Fruit fly (Drosophila melanogaster) whole organism, embryonic: Measurements from ENCODE around the gene CG13898.

ENCODE experiments used
- CG10321 ChIP-seq: fragments of 200-800 bp; sonication (Bioruptor generic); IDR thresholded peaks from 2 replicates; pipeline ENCODE4 v1.3.6; 2022; ENCODE audit warnings: missing biosample characterization, missing genetic modification characterization
- CG10654 ChIP-seq: fragments of 200-800 bp; sonication (Bioruptor generic); optimal IDR thresholded peaks from 2 replicates; lab custom pipeline; 2016; ENCODE audit warnings: missing biosample characterization, missing genetic modification characterization
- CG11504 ChIP-seq: fragments of 200-800 bp; sonication (Bioruptor generic); optimal IDR thresholded peaks from 3 replicates; lab custom pipeline; 2019; ENCODE audit warnings: missing biosample characterization, mild to moderate bottlenecking, missing genetic modification characterization, moderate library complexity
- CG11723 ChIP-seq: fragments of 200-800 bp; sonication (Bioruptor generic); optimal IDR thresholded peaks from 2 replicates; lab custom pipeline; 2017; ENCODE audit warnings: missing biosample characterization, mild to moderate bottlenecking, missing genetic modification characterization
- CG12659 ChIP-seq: fragments of 200-800 bp; sonication (Bioruptor generic); optimal IDR thresholded peaks from 3 replicates; lab custom pipeline; 2017; ENCODE audit warnings: mild to moderate bottlenecking, missing biosample characterization, missing genetic modification reagents, missing genetic modification characterization
- CG13775 ChIP-seq: fragments of 200-800 bp; sonication (Bioruptor generic); optimal IDR thresholded peaks from 3 replicates; lab custom pipeline; 2017; ENCODE audit warnings: missing biosample characterization, mild to moderate bottlenecking, missing genetic modification characterization
- CG1603 ChIP-seq: fragments of 200-800 bp; sonication (Bioruptor generic); optimal IDR thresholded peaks from 2 replicates; lab custom pipeline; 2019; ENCODE audit warnings: missing biosample characterization, mild to moderate bottlenecking, missing genetic modification characterization, moderate library complexity
- CG17328 ChIP-seq: fragments of 200-800 bp; sonication (Bioruptor generic); IDR thresholded peaks from 2 replicates; pipeline ENCODE4 v1.3.6; 2022; ENCODE audit warnings: missing biosample characterization, missing genetic modification characterization
- CG17802 ChIP-seq: fragments of 200-800 bp; sonication (Bioruptor generic); optimal IDR thresholded peaks from 2 replicates; lab custom pipeline; 2018; ENCODE audit warnings: missing biosample characterization, mild to moderate bottlenecking, missing genetic modification characterization, moderate library complexity
- CG17829 ChIP-seq: fragments of 200-800 bp; optimal IDR thresholded peaks from 2 replicates; lab custom pipeline; 2019; ENCODE audit warnings: missing biosample characterization, mild to moderate bottlenecking, missing genetic modification characterization, moderate library complexity
- CG32772 ChIP-seq: fragments of 200-800 bp; sonication (Bioruptor generic); IDR thresholded peaks from 2 replicates; pipeline ENCODE4 v1.3.6; 2022; ENCODE audit warnings: missing biosample characterization, missing genetic modification characterization
- CG33213 ChIP-seq: fragments of 200-800 bp; sonication (Bioruptor generic); optimal IDR thresholded peaks from 3 replicates; lab custom pipeline; 2016; ENCODE audit warnings: missing biosample characterization, missing genetic modification characterization
- CG34376 ChIP-seq: fragments of 200-800 bp; sonication (Bioruptor generic); optimal IDR thresholded peaks from 2 replicates; lab custom pipeline; 2018; ENCODE audit warnings: missing biosample characterization, mild to moderate bottlenecking, missing genetic modification characterization
- CG3726 ChIP-seq: fragments of 200-800 bp; sonication (Bioruptor generic); IDR thresholded peaks from 3 replicates; pipeline ENCODE4, ENCODE4 v1.3.6; 2022; ENCODE audit warnings: missing biosample characterization, missing genetic modification characterization
- CG4404 ChIP-seq: fragments of 200-800 bp; sonication (Bioruptor generic); IDR thresholded peaks from 2 replicates; pipeline ENCODE4 v1.3.6; 2022; ENCODE audit warnings: missing biosample characterization, missing genetic modification characterization
- CG4854 ChIP-seq: fragments of 200-800 bp; sonication (Bioruptor generic); optimal IDR thresholded peaks from 2 replicates; lab custom pipeline; 2016; ENCODE audit warnings: missing biosample characterization, missing genetic modification characterization, inconsistent platforms
- CG6254 ChIP-seq: fragments of 200-800 bp; sonication (Bioruptor generic); optimal IDR thresholded peaks from 3 replicates; lab custom pipeline; 2017; ENCODE audit warnings: mild to moderate bottlenecking, missing biosample characterization, missing genetic modification reagents, missing genetic modification characterization
- CG9437 ChIP-seq: fragments of 200-800 bp; sonication (Bioruptor generic); optimal IDR thresholded peaks from 2 replicates; lab custom pipeline; 2018; ENCODE audit warnings: missing biosample characterization, mild to moderate bottlenecking, missing genetic modification characterization
- CG9817 ChIP-seq: fragments of 200-800 bp; sonication (Bioruptor generic); optimal IDR thresholded peaks from 2 replicates; lab custom pipeline; 2018; ENCODE audit warnings: missing biosample characterization, mild to moderate bottlenecking, missing genetic modification characterization, moderate library complexity
- Drgx ChIP-seq: fragments of 200-800 bp; sonication (Bioruptor generic); IDR thresholded peaks from 2 replicates; pipeline ENCODE4 v1.3.6; 2022; ENCODE audit warnings: missing biosample characterization, missing genetic modification characterization
- Ets65A ChIP-seq: fragments of 200-800 bp; sonication (Bioruptor generic); peaks from one replicate; lab custom pipeline; 2016; ENCODE audit warnings: missing biosample characterization, missing genetic modification characterization
- HHEX ChIP-seq: fragments of 200-800 bp; sonication (Bioruptor generic); optimal IDR thresholded peaks from 3 replicates; lab custom pipeline; 2017; ENCODE audit warnings: missing biosample characterization, mild to moderate bottlenecking, missing genetic modification characterization, missing genetic modification reagents
- HLH3B ChIP-seq: fragments of 200-800 bp; sonication (Bioruptor generic); IDR thresholded peaks from 2 replicates; pipeline ENCODE4 v1.3.6; 2022; ENCODE audit warnings: missing biosample characterization, missing genetic modification characterization
- HLH4C ChIP-seq: fragments of 200-800 bp; sonication (Bioruptor generic); IDR thresholded peaks from 3 replicates; pipeline ENCODE4 v1.3.6; 2022; ENCODE audit warnings: missing biosample characterization, missing genetic modification characterization; ENCODE audit not compliant: partially characterized antibody
- Hey ChIP-seq: fragments of 200-800 bp; sonication (Bioruptor generic); optimal IDR thresholded peaks from 3 replicates; lab custom pipeline; 2018; ENCODE audit warnings: missing biosample characterization, mild to moderate bottlenecking, missing genetic modification characterization
- HmgZ ChIP-seq: fragments of 200-800 bp; sonication (Bioruptor generic); optimal IDR thresholded peaks from 2 replicates; lab custom pipeline; 2018; ENCODE audit warnings: missing biosample characterization, mild to moderate bottlenecking, missing genetic modification characterization
- Jarid2 ChIP-seq: fragments of 200-800 bp; sonication (Bioruptor generic); optimal IDR thresholded peaks from 3 replicates; lab custom pipeline; 2017; ENCODE audit warnings: mild to moderate bottlenecking, missing biosample characterization, missing genetic modification reagents, missing genetic modification characterization
- Med ChIP-seq: fragments of 200-800 bp; sonication (Bioruptor generic); peaks from one replicate; lab custom pipeline; 2016; ENCODE audit warnings: missing biosample characterization, missing genetic modification characterization, mild to moderate bottlenecking, inconsistent platforms, moderate library complexity
- NK7.1 ChIP-seq: fragments of 200-800 bp; sonication (Bioruptor generic); optimal IDR thresholded peaks from 3 replicates; lab custom pipeline; 2016; ENCODE audit warnings: missing biosample characterization, missing genetic modification characterization
- Pdp1 ChIP-seq, 2 experiments: fragments of 200-800 bp; sonication (Bioruptor generic); optimal IDR thresholded peaks; 3 replicates each; lab custom pipeline; 2016; ENCODE audit warnings: missing biosample characterization in 2 of 2, missing genetic modification characterization in 2 of 2, mild to moderate bottlenecking in 1 of 2, moderate library complexity in 1 of 2
- Ptx1 ChIP-seq: fragments of 200-800 bp; sonication (Bioruptor generic); IDR thresholded peaks from 2 replicates; pipeline ENCODE4 v1.3.6; 2022; ENCODE audit warnings: missing biosample characterization, missing genetic modification characterization
- Scr ChIP-seq: fragments of 200-800 bp; sonication (Bioruptor generic); IDR thresholded peaks from 2 replicates; pipeline ENCODE4 v1.3.6; 2022; ENCODE audit warnings: missing biosample characterization, missing genetic modification characterization; ENCODE audit not compliant: partially characterized antibody
- Trl ChIP-seq, 3 experiments: fragments of >200 bp in 2 of 3; fragments of 200-800 bp in 1 of 3; sonication (Bioruptor generic) in 1 of 3; optimal IDR thresholded peaks; 2 replicates in 1 of 3; 3 replicates in 2 of 3; lab custom pipeline; 2016 to 2017; ENCODE audit warnings: missing biosample characterization in 1 of 3, missing genetic modification characterization in 1 of 3
- amos ChIP-seq: fragments of 200-800 bp; sonication (Bioruptor generic); IDR thresholded peaks from 2 replicates; pipeline ENCODE4 v1.3.6; 2022; ENCODE audit warnings: missing biosample characterization, missing genetic modification characterization; ENCODE audit not compliant: partially characterized antibody
- ap ChIP-seq: fragments of 200-800 bp; sonication (Bioruptor generic); IDR thresholded peaks from 2 replicates; pipeline ENCODE4 v1.3.6; 2022; ENCODE audit warnings: missing biosample characterization, missing genetic modification characterization
- crc ChIP-seq: fragments of 200-800 bp; sonication (Bioruptor generic); optimal IDR thresholded peaks from 2 replicates; lab custom pipeline; 2016; ENCODE audit warnings: missing biosample characterization, missing genetic modification characterization
- emc ChIP-seq: fragments of 200-800 bp; sonication (Bioruptor generic); optimal IDR thresholded peaks from 2 replicates; lab custom pipeline; 2016; ENCODE audit warnings: missing biosample characterization, missing genetic modification characterization
- fu2 ChIP-seq: fragments of 200-800 bp; sonication (Bioruptor generic); optimal IDR thresholded peaks from 2 replicates; lab custom pipeline; 2016; ENCODE audit warnings: missing biosample characterization, missing genetic modification characterization
- kni ChIP-seq: fragments of 200-800 bp; sonication (Bioruptor generic); optimal IDR thresholded peaks from 3 replicates; lab custom pipeline; 2017; ENCODE audit warnings: mild to moderate bottlenecking, missing biosample characterization, missing genetic modification reagents, missing genetic modification characterization
- slou ChIP-seq: fragments of 200-800 bp; sonication (Bioruptor generic); optimal IDR thresholded peaks from 3 replicates; lab custom pipeline; 2016; ENCODE audit warnings: missing biosample characterization, missing genetic modification characterization
- tll ChIP-seq, 2 experiments: fragments of 200-800 bp in 1 of 2; fragments of >200 bp in 1 of 2; sonication (Bioruptor generic) in 1 of 2; optimal IDR thresholded peaks; 2 replicates each; lab custom pipeline; 2017 to 2019; ENCODE audit warnings: missing biosample characterization in 2 of 2, missing genetic modification characterization in 2 of 2, mild to moderate bottlenecking in 1 of 2, moderate library complexity in 1 of 2
- ttk ChIP-seq: fragments of 200-800 bp; sonication (Bioruptor generic); IDR thresholded peaks from 2 replicates; pipeline ENCODE4 v2.1.2; 2022; ENCODE audit warnings: missing biosample characterization, missing genetic modification characterization
- unc-4 ChIP-seq: fragments of 200-800 bp; sonication (Bioruptor generic); IDR thresholded peaks from 2 replicates; pipeline ENCODE4 v1.3.6; 2022; ENCODE audit warnings: missing biosample characterization, missing genetic modification characterization; ENCODE audit not compliant: partially characterized antibody

Gene CG13898

DNA sequence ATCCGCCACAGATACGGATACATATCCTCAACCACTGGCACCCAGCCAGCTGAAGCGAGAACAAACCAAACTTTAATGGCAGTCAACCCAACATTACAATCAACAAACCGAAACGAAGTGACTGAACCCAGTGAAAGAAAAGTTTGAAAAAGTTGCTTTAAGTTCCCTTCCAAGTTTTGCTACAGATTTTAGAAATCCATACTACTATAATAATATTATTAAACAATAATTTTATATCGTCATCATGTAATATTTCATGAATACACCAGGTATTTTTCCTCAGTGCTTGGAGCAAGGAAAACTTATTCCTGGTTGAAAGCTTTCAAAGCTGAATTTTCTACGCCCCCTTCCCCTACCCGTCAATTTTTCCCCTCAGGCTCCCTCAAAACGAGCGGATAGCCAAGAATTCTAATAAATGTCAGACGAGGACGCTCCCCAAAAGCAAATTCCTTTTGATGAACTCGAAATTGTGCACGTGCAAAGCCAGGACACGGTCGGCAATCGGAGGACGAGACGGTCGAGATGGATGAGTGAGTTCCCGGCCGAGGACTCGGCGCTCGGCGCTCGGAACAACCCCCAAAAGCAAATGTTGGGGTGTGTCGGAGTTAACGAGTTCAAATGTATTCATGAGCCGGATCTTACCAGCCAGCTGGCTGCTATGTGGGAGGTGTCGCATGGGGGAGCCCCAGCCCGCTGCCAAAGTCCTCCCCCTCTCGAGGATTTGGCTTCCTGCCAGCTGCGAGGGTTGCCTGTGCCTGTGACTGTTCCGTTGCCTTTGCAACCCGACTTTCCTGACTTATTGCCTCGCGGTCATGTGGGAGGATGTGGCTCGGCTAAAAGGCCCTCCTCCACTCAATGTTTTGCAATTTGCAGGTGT lies 6.7 kb downstream of the CG13898 start (continued):
- TF ChIP-seq Drgx (GFP tag; lab: Robert Waterston, UW) (peak; percentile 28; the same call in 1 of the 2 replicates), CG3726 (GFP tag; lab: Robert Waterston, UW) (no peak), unc-4 (GFP tag; lab: Robert Waterston, UW) (no peak), CG4854 (no peak), CG12659 (GFP tag; lab: Kevin White, UChicago) (peak; percentile 10), CG33213 (no peak), HHEX (GFP tag; lab: Kevin White, UChicago) (peak; percentile 55), slou (no peak), HLH4C (GFP tag; lab: Robert Waterston, UW) (no peak), CG10654 (GFP tag; lab: Kevin White, UChicago) (peak; percentile 46), Pdp1 (GFP tag; optimal IDR thresholded peaks at IDR 0.05; lab: Kevin White, UChicago) (no peak), CG13775 (GFP tag; lab: Kevin White, UChicago) (peak; percentile 7)

DNA sequence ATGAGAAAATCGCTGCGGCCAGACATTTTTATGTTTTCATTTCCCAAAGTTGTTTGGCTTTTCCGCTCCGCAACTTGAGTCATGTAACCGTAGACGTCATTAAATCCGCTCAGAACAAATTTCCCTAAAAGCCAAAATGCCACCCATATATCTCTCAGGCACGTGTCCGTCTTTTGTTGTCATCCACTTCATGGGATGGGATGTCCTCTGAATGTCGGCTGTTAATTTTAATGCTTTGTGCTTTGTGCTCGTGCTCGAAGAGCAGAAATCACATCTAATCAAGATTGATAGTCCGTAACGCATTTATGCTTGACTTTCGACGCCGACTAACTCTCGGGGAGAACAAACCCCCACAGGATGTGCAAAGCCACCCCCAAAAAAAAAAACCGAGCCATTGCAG lies 8.8 kb downstream of the CG13898 start:
- TF ChIP-seq Hey (tag; lab: Kevin White, UChicago) (peak; percentile 94), CG17328 (0 out of 2 replicates have a peak, but pooled peaks have one; percentile 8), emc (GFP tag; lab: Kevin White, UChicago) (no peak), amos (no peak), CG32772 (GFP tag; lab: Robert Waterston, UW) (no peak)

DNA sequence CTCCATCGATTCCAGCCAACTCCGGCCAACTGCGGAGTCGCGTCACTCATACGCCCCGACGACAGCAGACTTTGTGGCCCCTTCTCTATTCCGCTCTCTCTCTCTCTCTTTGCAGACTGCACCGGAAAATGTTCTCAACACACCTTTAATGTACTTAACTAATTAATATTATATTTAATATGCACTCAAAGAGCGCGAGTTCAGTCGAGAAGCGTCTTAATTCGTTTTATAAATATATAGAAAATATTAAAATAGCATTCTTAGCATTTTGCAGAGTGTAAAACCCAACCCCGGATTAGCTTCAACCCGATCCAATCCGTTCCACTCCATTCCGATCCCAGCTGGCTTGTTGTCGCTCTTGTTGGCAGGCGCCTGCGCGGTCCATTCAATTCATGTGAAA lies 9.4 kb downstream of the CG13898 start:
- TF ChIP-seq HmgZ (tag; lab: Kevin White, UChicago) (no peak), CG17829 (tag; lab: Kevin White, UChicago) (no peak), Trl (optimal IDR thresholded peaks at IDR 0.05; lab: Kevin White, UChicago) (peak in 1 of 2 experiments; percentile 6), Trl (GFP tag; optimal IDR thresholded peaks at IDR 0.05; lab: Kevin White, UChicago) (no peak), CG6254 (peak; percentile 3), Ets65A (GFP tag; lab: Kevin White, UChicago) (peak; percentile 2), CG11723 (no peak), CG3726 (GFP tag; lab: Robert Waterston, UW) (no peak), Drgx (GFP tag; lab: Robert Waterston, UW) (peak; percentile 58), Jarid2 (GFP tag; lab: Kevin White, UChicago) (no peak), ttk (no peak), CG1603 (no peak)

dm6 chr3L:793733-794320 lies 10.0 kb downstream of the CG13898 start:
- TF ChIP-seq NK7.1 (GFP tag; lab: Kevin White, UChicago) (no peak), ap (GFP tag; lab: Robert Waterston, UW) (no peak), Ptx1 (GFP tag; lab: Robert Waterston, UW) (0 out of 2 replicates have a peak, but pooled peaks have one; percentile 10), Med (GFP tag; lab: Kevin White, UChicago) (peak; percentile 65), HLH3B (GFP tag; lab: Robert Waterston, UW) (0 out of 2 replicates have a peak, but pooled peaks have one; percentile 30), CG10321 (GFP tag; lab: Robert Waterston, UW) (no peak), CG17802 (tag; lab: Kevin White, UChicago) (no peak), CG9817 (no peak), Scr (GFP tag; lab: Robert Waterston, UW) (no peak), CG4404 (GFP tag; lab: Robert Waterston, UW) (no peak), fu2 (no peak), CG11504 (tag; lab: Kevin White, UChicago) (peak; percentile 18), CG9437 (GFP tag; lab: Kevin White, UChicago) (no peak), CG34376 (GFP tag; lab: Kevin White, UChicago) (no peak), Ets65A (GFP tag; lab: Kevin White, UChicago) (peak; percentile 13), crc (GFP tag; lab: Kevin White, UChicago) (no peak), kni (GFP tag; lab: Kevin White, UChicago) (no peak), tll (GFP tag; optimal IDR thresholded peaks at IDR 0.05; lab: Kevin White, UChicago) (no peak)
